Worm (Caenorhabditis elegans) whole organism, L2 larva: ENCODE measurements around the gene elf-1.

Source experiments
- C34F6.9 ChIP-seq: fragments of 150-350 bp; optimal IDR thresholded peaks from 2 replicates; lab custom pipeline; 2014; ENCODE audit warnings: missing biosample characterization, missing genetic modification characterization
- F13H6.1 ChIP-seq: sonication (generic microtip); optimal IDR thresholded peaks from 2 replicates; lab custom pipeline; 2016; ENCODE audit warnings: missing genetic modification characterization, missing compliant biosample characterization
- Y55F3AM.14 ChIP-seq: fragments of 200-800 bp; sonication (Bioruptor generic); optimal IDR thresholded peaks from 2 replicates; lab custom pipeline; 2018; ENCODE audit warnings: mild to moderate bottlenecking, missing genetic modification characterization, missing compliant biosample characterization
- ZK546.5 ChIP-seq: sonication (generic microtip); optimal IDR thresholded peaks from 2 replicates; lab custom pipeline; 2017; ENCODE audit warnings: missing biosample characterization, missing genetic modification characterization
- alr-1 ChIP-seq: fragments of 150-350 bp; optimal IDR thresholded peaks from 2 replicates; lab custom pipeline; 2014; ENCODE audit warnings: missing biosample characterization, missing genetic modification characterization
- aly-2 ChIP-seq: fragments of 150-350 bp; optimal IDR thresholded peaks from 2 replicates; lab custom pipeline; 2014; ENCODE audit warnings: missing biosample characterization, missing genetic modification characterization
- ceh-16 ChIP-seq: fragments of 150-350 bp; optimal IDR thresholded peaks from 2 replicates; lab custom pipeline; 2014; ENCODE audit warnings: missing biosample characterization, missing genetic modification characterization
- crh-2 ChIP-seq: sonication (generic microtip); optimal IDR thresholded peaks from 2 replicates; lab custom pipeline; 2017; ENCODE audit warnings: missing biosample characterization, missing genetic modification characterization
- dmd-4 ChIP-seq: sonication (generic microtip); optimal IDR thresholded peaks from 2 replicates; lab custom pipeline; 2017; ENCODE audit warnings: missing biosample characterization, missing genetic modification characterization
- egl-27 ChIP-seq: sonication (generic microtip); optimal IDR thresholded peaks from 3 replicates; lab custom pipeline; 2017; ENCODE audit warnings: missing biosample characterization, missing genetic modification reagents, missing genetic modification characterization
- elt-1 ChIP-seq: fragments of 150-350 bp; optimal IDR thresholded peaks from 2 replicates; lab custom pipeline; 2014; ENCODE audit warnings: missing biosample characterization, missing genetic modification characterization
- elt-3 ChIP-seq: sonication (generic microtip); optimal IDR thresholded peaks from 2 replicates; lab custom pipeline; 2017; ENCODE audit warnings: missing biosample characterization, missing genetic modification characterization
- fos-1 ChIP-seq: fragments of 150-350 bp; optimal IDR thresholded peaks from 2 replicates; lab custom pipeline; 2014; ENCODE audit warnings: missing biosample characterization, missing genetic modification characterization
- lin-11 ChIP-seq: fragments of 150-350 bp; sonication (generic microtip); optimal IDR thresholded peaks from 2 replicates; lab custom pipeline; 2014; ENCODE audit warnings: missing biosample characterization, missing genetic modification characterization, inconsistent platforms, mixed read lengths
- lin-13 ChIP-seq: fragments of 150-350 bp; optimal IDR thresholded peaks from 2 replicates; lab custom pipeline; 2014; ENCODE audit warnings: missing biosample characterization, missing genetic modification reagents, missing genetic modification characterization
- lin-39 ChIP-seq: fragments of 150-350 bp; optimal IDR thresholded peaks from 2 replicates; lab custom pipeline; 2014; ENCODE audit warnings: missing biosample characterization, missing genetic modification reagents, missing genetic modification characterization
- lsy-2 ChIP-seq, 2 experiments: fragments of 150-350 bp in 1 of 2; sonication (generic microtip) in 1 of 2; optimal IDR thresholded peaks; 2 replicates each; lab custom pipeline; 2014 to 2017; ENCODE audit warnings: missing biosample characterization in 2 of 2, missing genetic modification characterization in 2 of 2
- mab-5 ChIP-seq: fragments of 150-350 bp; optimal IDR thresholded peaks from 2 replicates; lab custom pipeline; 2014; ENCODE audit warnings: missing biosample characterization, missing genetic modification characterization
- mbf-1 ChIP-seq: sonication (generic microtip); optimal IDR thresholded peaks from 2 replicates; lab custom pipeline; 2017; ENCODE audit warnings: missing biosample characterization, missing genetic modification characterization
- mdl-1 ChIP-seq, 2 experiments: fragments of 150-350 bp in 1 of 2; sonication (generic microtip) in 1 of 2; optimal IDR thresholded peaks; 2 replicates each; lab custom pipeline; 2017; ENCODE audit warnings: missing biosample characterization in 2 of 2, missing genetic modification characterization in 2 of 2
- nhr-10 ChIP-seq: sonication (generic microtip); optimal IDR thresholded peaks from 2 replicates; lab custom pipeline; 2017; ENCODE audit warnings: missing biosample characterization, missing genetic modification characterization
- nhr-11 ChIP-seq: fragments of 150-350 bp; optimal IDR thresholded peaks from 2 replicates; lab custom pipeline; 2014; ENCODE audit warnings: missing biosample characterization, missing genetic modification characterization
- nhr-12 ChIP-seq: fragments of 150-350 bp; optimal IDR thresholded peaks from 2 replicates; lab custom pipeline; 2014; ENCODE audit warnings: missing biosample characterization, missing genetic modification characterization
- nhr-129 ChIP-seq: fragments of 150-350 bp; optimal IDR thresholded peaks from 2 replicates; lab custom pipeline; 2014; ENCODE audit warnings: missing biosample characterization, missing genetic modification characterization
- nhr-23 ChIP-seq: fragments of 150-350 bp; optimal IDR thresholded peaks from 2 replicates; lab custom pipeline; 2014; ENCODE audit warnings: missing biosample characterization, missing genetic modification reagents, missing genetic modification characterization
- nhr-25 ChIP-seq: fragments of 150-350 bp; sonication (generic microtip); optimal IDR thresholded peaks from 3 replicates; lab custom pipeline; 2014; ENCODE audit warnings: missing biosample characterization, missing genetic modification characterization
- nhr-6 ChIP-seq: fragments of 150-350 bp; optimal IDR thresholded peaks from 2 replicates; lab custom pipeline; 2014; ENCODE audit warnings: missing biosample characterization, missing genetic modification characterization
- nhr-77 ChIP-seq: fragments of 150-350 bp; optimal IDR thresholded peaks from 2 replicates; lab custom pipeline; 2014; ENCODE audit warnings: missing biosample characterization, missing genetic modification characterization
- peb-1 ChIP-seq: fragments of 150-350 bp; optimal IDR thresholded peaks from 2 replicates; lab custom pipeline; 2014; ENCODE audit warnings: missing biosample characterization, missing genetic modification characterization
- sem-4 ChIP-seq: fragments of 150-350 bp; optimal IDR thresholded peaks from 2 replicates; lab custom pipeline; 2014; ENCODE audit warnings: missing biosample characterization, missing genetic modification reagents, missing genetic modification characterization
- skn-1 ChIP-seq: sonication (generic microtip); optimal IDR thresholded peaks from 2 replicates; lab custom pipeline; 2017; ENCODE audit warnings: missing biosample characterization, missing genetic modification characterization
- sma-3 ChIP-seq: sonication (generic microtip); optimal IDR thresholded peaks from 2 replicates; lab custom pipeline; 2016; ENCODE audit warnings: missing genetic modification reagents, missing genetic modification characterization, missing compliant biosample characterization
- sma-9 ChIP-seq, 2 experiments: fragments of 150-350 bp in 1 of 2; sonication (generic microtip) in 1 of 2; optimal IDR thresholded peaks; 2 replicates each; lab custom pipeline; 2014 to 2016; ENCODE audit warnings: missing genetic modification characterization in 2 of 2, mild to moderate bottlenecking in 1 of 2, missing biosample characterization in 1 of 2, missing compliant biosample characterization in 1 of 2, missing genetic modification reagents in 1 of 2, moderate library complexity in 1 of 2
- snpc-4 ChIP-seq: fragments of 150-350 bp; optimal IDR thresholded peaks from 2 replicates; lab custom pipeline; 2014; ENCODE audit warnings: missing biosample characterization, missing genetic modification characterization
- unc-39 ChIP-seq: fragments of 150-350 bp; optimal IDR thresholded peaks from 2 replicates; lab custom pipeline; 2014; ENCODE audit warnings: missing biosample characterization, missing genetic modification characterization
- unc-55 ChIP-seq: fragments of 150-350 bp; sonication (generic microtip); optimal IDR thresholded peaks from 3 replicates; lab custom pipeline; 2014; ENCODE audit warnings: missing biosample characterization, missing genetic modification reagents, missing genetic modification characterization
- zag-1 ChIP-seq: fragments of 150-350 bp; optimal IDR thresholded peaks from 2 replicates; lab custom pipeline; 2014; ENCODE audit warnings: missing biosample characterization, missing genetic modification characterization
- ztf-1 ChIP-seq: fragments of 200-800 bp; sonication (Bioruptor generic); conservative IDR thresholded peaks from 2 replicates; pipeline ENCODE4 v1.3.6; 2022; ENCODE audit warnings: missing genetic modification characterization, missing compliant biosample characterization
- ztf-11 ChIP-seq: sonication (generic microtip); optimal IDR thresholded peaks from 2 replicates; lab custom pipeline; 2017; ENCODE audit warnings: missing biosample characterization, missing genetic modification characterization
- ztf-4 ChIP-seq: fragments of 150-350 bp; optimal IDR thresholded peaks from 2 replicates; lab custom pipeline; 2014; ENCODE audit warnings: missing biosample characterization, missing genetic modification characterization

Gene elf-1

DNA sequence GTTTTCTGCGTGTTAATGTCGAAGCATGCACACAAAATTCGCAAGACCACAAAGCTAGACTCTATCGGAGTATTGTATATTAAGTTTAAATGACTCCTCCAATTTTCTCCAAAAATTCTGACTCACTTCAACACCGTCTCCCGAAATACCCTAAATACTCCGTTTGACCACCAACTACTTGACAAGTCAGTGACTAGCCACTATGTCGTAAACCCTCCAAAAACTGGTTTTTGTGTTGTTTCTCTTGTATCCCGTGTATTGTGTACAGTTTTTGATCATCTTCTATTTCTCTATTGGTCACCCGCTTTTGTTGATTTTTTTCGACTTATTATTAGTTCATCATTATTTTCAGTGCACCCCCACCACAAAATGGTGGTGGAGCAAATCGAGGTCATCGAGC, 30.6 kb upstream of the elf-1 start, which contains the start of gene C09F5.1:
Gene C09F5.1 (plus strand): TSS at position 353 of the 400 bp plus-strand sequence.
- peak; percentile 17 for TF ChIP-seq nhr-129 (tag; lab: Kevin White, UChicago)
- TF ChIP-seq nhr-25 (tag; lab: Kevin White, UChicago), result peak; percentile 49
- no peak for TF ChIP-seq sma-3
- TF ChIP-seq ztf-1 (GFP tag; lab: Robert Waterston, UW), result no peak

DNA sequence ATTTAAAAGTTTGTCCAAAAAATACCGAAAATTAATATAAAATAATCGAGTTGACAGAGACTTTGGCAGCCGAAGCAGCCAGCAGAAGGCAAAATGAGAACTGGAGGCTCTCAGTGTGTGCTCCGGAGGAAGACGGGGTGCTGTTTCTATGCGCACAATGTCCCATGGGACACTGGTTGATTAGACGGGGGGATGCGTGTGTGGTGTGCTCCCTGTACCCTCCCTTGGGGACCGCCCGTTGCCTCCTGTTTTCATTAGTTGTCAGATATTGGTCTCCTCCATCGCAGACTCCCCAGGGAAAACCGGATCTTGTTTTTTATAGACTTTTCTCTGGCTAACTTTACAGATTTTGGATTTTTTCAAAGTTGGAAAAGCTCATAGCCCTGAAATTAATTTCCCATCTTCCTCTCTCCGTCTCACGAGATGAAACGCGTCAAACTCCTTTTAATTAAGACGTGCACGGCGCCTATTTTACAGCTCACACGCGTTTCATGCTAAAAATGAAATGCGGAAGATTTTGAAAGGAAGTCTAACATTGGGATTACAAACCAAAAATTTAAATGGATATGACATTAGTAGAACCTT, 23.7 kb upstream of the elf-1 start, which contains the start of gene C09F5.3:
Gene C09F5.3 (minus strand): TSS at position 94 of the 585 bp plus-strand sequence.
- no peak for TF ChIP-seq lsy-2 (tag; optimal IDR thresholded peaks at IDR 0.05; lab: Kevin White, UChicago)
- TF ChIP-seq mbf-1 (tag; lab: Kevin White, UChicago), result no peak
- TF ChIP-seq nhr-77 (tag; lab: Kevin White, UChicago), result no peak
- no peak for TF ChIP-seq unc-55 (GFP tag; lab: Kevin White, UChicago)
- no peak for TF ChIP-seq sma-9 (GFP tag; optimal IDR thresholded peaks at IDR 0.05; lab: Kevin White, UChicago)
- no peak for TF ChIP-seq sma-9 (tag; optimal IDR thresholded peaks at IDR 0.05; lab: Kevin White, UChicago)
- no peak for TF ChIP-seq alr-1 (tag; lab: Kevin White, UChicago)
- TF ChIP-seq nhr-25 (tag; lab: Kevin White, UChicago), result no peak
- no peak for TF ChIP-seq ztf-11 (tag; lab: Kevin White, UChicago)
- no peak for TF ChIP-seq lin-39 (tag; lab: Kevin White, UChicago)
- no peak for TF ChIP-seq mab-5
- TF ChIP-seq unc-39 (tag; lab: Kevin White, UChicago), result no peak
- TF ChIP-seq lin-11 (tag; lab: Kevin White, UChicago), result no peak
- no peak for TF ChIP-seq nhr-129 (tag; lab: Kevin White, UChicago)
- no peak for TF ChIP-seq ztf-1 (GFP tag; lab: Robert Waterston, UW)
- TF ChIP-seq F13H6.1 (tag; lab: Kevin White, UChicago), result no peak
- TF ChIP-seq elt-1 (tag; lab: Kevin White, UChicago), result no peak
- no peak for TF ChIP-seq nhr-10 (tag; lab: Kevin White, UChicago)
- TF ChIP-seq aly-2 (tag; lab: Kevin White, UChicago), result no peak
- no peak for TF ChIP-seq nhr-12

DNA sequence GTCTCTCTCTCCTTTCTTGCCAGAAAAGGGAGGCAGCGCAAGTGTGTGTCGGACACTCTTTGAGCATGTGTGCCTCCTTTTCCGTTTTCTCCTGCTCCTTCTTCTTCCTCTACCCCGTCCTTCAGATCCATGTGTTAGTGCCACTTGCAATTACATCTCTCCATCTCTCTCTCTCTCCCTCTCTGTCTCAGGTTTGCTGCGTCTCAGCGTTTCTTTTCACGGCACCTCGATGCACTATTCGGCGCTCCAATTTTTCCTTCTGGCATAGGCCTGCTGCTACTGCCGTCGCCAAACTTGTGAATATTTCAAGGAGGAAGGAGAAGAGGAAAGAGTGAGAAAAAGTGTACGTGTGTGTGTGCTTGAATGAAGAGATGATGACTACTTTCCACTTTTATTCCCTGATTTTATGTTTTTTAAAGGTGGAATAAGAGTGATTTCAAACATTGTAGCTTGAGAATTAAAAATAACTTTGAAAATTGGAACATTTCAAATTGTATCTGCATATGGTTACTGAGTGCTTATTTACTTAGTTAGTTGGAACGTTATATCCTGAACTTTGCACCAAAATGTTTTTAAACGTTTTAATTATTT, 20.6 kb upstream of the elf-1 start, which contains the start of gene W02B3.3:
Gene W02B3.3 (minus strand): TSS at position 131 of the 591 bp plus-strand sequence.
- no peak for TF ChIP-seq elt-1 (tag; lab: Kevin White, UChicago)
- peak; percentile 35 for TF ChIP-seq lin-11 (tag; lab: Kevin White, UChicago)
- no peak for TF ChIP-seq nhr-10 (tag; lab: Kevin White, UChicago)
- TF ChIP-seq unc-39 (tag; lab: Kevin White, UChicago), result no peak
- no peak for TF ChIP-seq ZK546.5 (tag; lab: Kevin White, UChicago)
- no peak for TF ChIP-seq nhr-23 (tag; lab: Kevin White, UChicago)
- peak; percentile 10 for TF ChIP-seq Y55F3AM.14 (GFP tag; lab: Kevin White, UChicago)
- TF ChIP-seq lin-13 (GFP tag; lab: Kevin White, UChicago), result no peak
- TF ChIP-seq F13H6.1 (tag; lab: Kevin White, UChicago), result peak; percentile 76
- TF ChIP-seq sem-4, result no peak
- no peak for TF ChIP-seq lin-39 (tag; lab: Kevin White, UChicago)
- TF ChIP-seq skn-1, result no peak
- peak; percentile 90 for TF ChIP-seq zag-1
- TF ChIP-seq lsy-2 (tag; optimal IDR thresholded peaks at IDR 0.05; lab: Kevin White, UChicago), result peak; percentile 17 to 74
- TF ChIP-seq elt-3 (tag; lab: Kevin White, UChicago), result no peak
- TF ChIP-seq mab-5, result no peak
- TF ChIP-seq nhr-129 (tag; lab: Kevin White, UChicago), result peak; percentile 92
- TF ChIP-seq ztf-4 (tag; lab: Kevin White, UChicago), result peak; percentile 41
- peak; percentile 50 for TF ChIP-seq nhr-6 (tag; lab: Kevin White, UChicago)
- TF ChIP-seq peb-1, result no peak
- peak in 1 of 2 experiments; percentile 52 for TF ChIP-seq mdl-1 (tag; optimal IDR thresholded peaks at IDR 0.05; lab: Kevin White, UChicago)
- peak; percentile 27 for TF ChIP-seq alr-1 (tag; lab: Kevin White, UChicago)
- TF ChIP-seq nhr-25 (tag; lab: Kevin White, UChicago), result no peak
- no peak for TF ChIP-seq ceh-16
- TF ChIP-seq mbf-1 (tag; lab: Kevin White, UChicago), result no peak
- peak; percentile 90 for TF ChIP-seq C34F6.9
- no peak for TF ChIP-seq nhr-11 (tag; lab: Kevin White, UChicago)
- TF ChIP-seq nhr-77 (tag; lab: Kevin White, UChicago), result no peak
- TF ChIP-seq unc-55 (GFP tag; lab: Kevin White, UChicago), result peak; percentile 97
- no peak for TF ChIP-seq aly-2 (tag; lab: Kevin White, UChicago)
- peak; percentile 68 for TF ChIP-seq egl-27 (tag; lab: Kevin White, UChicago)
- TF ChIP-seq dmd-4 (tag; lab: Kevin White, UChicago), result no peak
- peak; percentile 29 for TF ChIP-seq snpc-4 (tag; lab: Kevin White, UChicago)
- TF ChIP-seq sma-9 (GFP tag; optimal IDR thresholded peaks at IDR 0.05; lab: Kevin White, UChicago), result peak; percentile 63
- no peak for TF ChIP-seq sma-9 (tag; optimal IDR thresholded peaks at IDR 0.05; lab: Kevin White, UChicago)
- TF ChIP-seq crh-2 (tag; lab: Kevin White, UChicago), result peak; percentile 65
- peak; percentile 11 for TF ChIP-seq fos-1 (tag; lab: Kevin White, UChicago)
